Fruit fly (Drosophila melanogaster) whole organism, wandering third instar larva: ENCODE results near the gene Rab40.

Experiments used
- Dfd ChIP-seq: fragments of >200 bp; optimal IDR thresholded peaks from 2 replicates; lab custom pipeline; 2017; ENCODE audit warnings: missing biosample characterization, missing genetic modification characterization
- HLH106 ChIP-seq: fragments of 200-800 bp; optimal IDR thresholded peaks from 3 replicates; lab custom pipeline; 2019; ENCODE audit warnings: missing biosample characterization, mild to moderate bottlenecking, missing genetic modification characterization, moderate library complexity
- Hnf4 ChIP-seq: fragments of 200-800 bp; sonication (Bioruptor generic); optimal IDR thresholded peaks from 2 replicates; lab custom pipeline; 2016; ENCODE audit warnings: missing biosample characterization, mild to moderate bottlenecking, missing genetic modification characterization
- Jra ChIP-seq: sonication (Bioruptor generic); optimal IDR thresholded peaks from 2 replicates; lab custom pipeline; 2016; ENCODE audit warnings: missing biosample characterization, missing genetic modification characterization
- br ChIP-seq: fragments of 200-800 bp; sonication (Bioruptor generic); optimal IDR thresholded peaks from 2 replicates; lab custom pipeline; 2016; ENCODE audit warnings: missing biosample characterization, missing genetic modification characterization
- ey ChIP-seq: fragments of 200-800 bp; sonication (Bioruptor generic); optimal IDR thresholded peaks from 2 replicates; lab custom pipeline; 2016; ENCODE audit warnings: missing biosample characterization, missing genetic modification characterization
- foxo ChIP-seq, 2 experiments: fragments of 200-800 bp; sonication (Bioruptor generic); optimal IDR thresholded peaks; 2 replicates in 1 of 2; 3 replicates in 1 of 2; lab custom pipeline; 2016 to 2017; ENCODE audit warnings: missing biosample characterization in 2 of 2, missing genetic modification characterization in 2 of 2
- fru ChIP-seq: fragments of 200-800 bp; sonication (Bioruptor generic); optimal IDR thresholded peaks from 3 replicates; lab custom pipeline; 2016; ENCODE audit warnings: missing biosample characterization, mild to moderate bottlenecking, missing genetic modification characterization
- lola ChIP-seq: fragments of >200 bp; optimal IDR thresholded peaks from 2 replicates; lab custom pipeline; 2017; ENCODE audit warnings: missing biosample characterization, missing genetic modification characterization
- pan ChIP-seq: fragments of >200 bp; optimal IDR thresholded peaks from 2 replicates; lab custom pipeline; 2017
- psq ChIP-seq: fragments of 200-800 bp; sonication (Bioruptor generic); optimal IDR thresholded peaks from 3 replicates; lab custom pipeline; 2017; ENCODE audit warnings: missing biosample characterization, mild to moderate bottlenecking, missing genetic modification characterization, moderate library complexity
- sage ChIP-seq: fragments of 200-800 bp; sonication (Bioruptor generic); optimal IDR thresholded peaks from 2 replicates; lab custom pipeline; 2016; ENCODE audit warnings: missing biosample characterization, mild to moderate bottlenecking, missing genetic modification characterization

DNA sequence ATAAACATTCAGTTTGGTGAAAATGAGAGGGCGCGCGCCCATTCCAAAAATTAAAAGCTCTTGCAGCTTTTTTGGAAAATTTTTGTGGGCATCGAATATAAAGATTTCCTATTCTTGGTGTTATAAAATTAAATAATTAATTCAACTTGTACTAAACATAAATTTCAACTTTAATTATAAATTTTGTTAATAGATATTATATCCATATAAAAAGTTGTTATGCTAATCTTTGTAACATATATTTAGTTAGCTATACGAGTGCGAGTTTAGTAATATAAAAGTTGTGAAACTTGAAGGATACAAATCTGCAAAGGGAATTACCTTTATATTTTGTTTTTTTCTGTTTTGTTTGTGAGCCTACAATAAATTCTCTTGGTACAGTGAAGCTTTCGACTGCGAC is 31.4 kb downstream of the Rab40 start:
- no peak for TF ChIP-seq lola (GFP tag; lab: Kevin White, UChicago)
- no peak for TF ChIP-seq br
- no peak for TF ChIP-seq Hnf4 (GFP tag; lab: Kevin White, UChicago)
- no peak for TF ChIP-seq Jra
- no peak for TF ChIP-seq HLH106 (tag; lab: Kevin White, UChicago)
- TF ChIP-seq fru (GFP tag; lab: Kevin White, UChicago) = no peak
- TF ChIP-seq pan (lab: Kevin White, UChicago) = no peak
- TF ChIP-seq foxo (GFP tag; optimal IDR thresholded peaks at IDR 0.05; lab: Kevin White, UChicago) = no peak
- TF ChIP-seq ey (GFP tag; lab: Kevin White, UChicago) = no peak
- TF ChIP-seq psq = no peak
- TF ChIP-seq sage (GFP tag; lab: Kevin White, UChicago) = no peak
- no peak for TF ChIP-seq Dfd (GFP tag; lab: Kevin White, UChicago)
